Worm (Caenorhabditis elegans) whole organism, young adult: Measurements from ENCODE around the gene sre-8.

Source experiments
- B0261.1 ChIP-seq: sonication (generic microtip); optimal IDR thresholded peaks from 2 replicates; lab custom pipeline; 2016; ENCODE audit warnings: mild to moderate bottlenecking, missing genetic modification characterization, moderate library complexity, missing compliant biosample characterization
- C17E4.6 ChIP-seq: fragments of 200-800 bp; sonication (Bioruptor generic); IDR thresholded peaks from 2 replicates; pipeline ENCODE4 v1.3.6; 2022; ENCODE audit warnings: missing genetic modification reagents, missing genetic modification characterization, missing compliant biosample characterization
- D2030.7 ChIP-seq: fragments of 200-800 bp; sonication (Bioruptor generic); IDR thresholded peaks from 2 replicates; pipeline ENCODE4 v1.3.6; 2022; ENCODE audit warnings: missing genetic modification reagents, missing genetic modification characterization, missing compliant biosample characterization
- F33H1.4 ChIP-seq: fragments of 200-800 bp; sonication (Bioruptor generic); IDR thresholded peaks from 2 replicates; pipeline ENCODE4 v1.3.6; 2022; ENCODE audit warnings: missing genetic modification reagents, missing genetic modification characterization, missing compliant biosample characterization
- F39B2.1 ChIP-seq: fragments of 200-800 bp; sonication (Bioruptor generic); IDR thresholded peaks from 2 replicates; pipeline ENCODE4 v1.3.6; 2022; ENCODE audit warnings: missing genetic modification reagents, missing genetic modification characterization, missing compliant biosample characterization
- F49E8.2 ChIP-seq: sonication (generic microtip); optimal IDR thresholded peaks from 3 replicates; lab custom pipeline; 2017; ENCODE audit warnings: missing genetic modification characterization, mild to moderate bottlenecking, missing compliant biosample characterization, antibody characterized with exemption, moderate library complexity; ENCODE audit not compliant: insufficient read depth
- F57A8.1 ChIP-seq: fragments of 200-800 bp; sonication (Bioruptor generic); optimal IDR thresholded peaks from 2 replicates; lab custom pipeline; 2018; ENCODE audit warnings: mild to moderate bottlenecking, missing genetic modification characterization, moderate library complexity, missing compliant biosample characterization
- K11D2.4 ChIP-seq: fragments of 200-800 bp; sonication (Bioruptor generic); IDR thresholded peaks from 2 replicates; pipeline ENCODE4 v1.3.6; 2022; ENCODE audit warnings: missing genetic modification reagents, missing genetic modification characterization, missing compliant biosample characterization
- Y53F4B.3 ChIP-seq: fragments of 200-800 bp; sonication (Bioruptor generic); IDR thresholded peaks from 2 replicates; pipeline ENCODE4 v1.3.6; 2022; ENCODE audit warnings: missing genetic modification reagents, missing genetic modification characterization, missing compliant biosample characterization
- Y53G8AR.9 ChIP-seq: fragments of 200-800 bp; sonication (Bioruptor generic); conservative IDR thresholded peaks from 2 replicates; pipeline ENCODE4 v1.3.6; 2022; ENCODE audit warnings: missing genetic modification reagents, missing genetic modification characterization, missing compliant biosample characterization
- Y56A3A.18 ChIP-seq: fragments of 200-800 bp; sonication (Bioruptor generic); IDR thresholded peaks from 2 replicates; pipeline ENCODE4 v1.3.6; 2022; ENCODE audit warnings: missing genetic modification reagents, missing genetic modification characterization, missing compliant biosample characterization
- Y67H2A.10 ChIP-seq: fragments of 200-800 bp; sonication (Bioruptor generic); conservative IDR thresholded peaks from 2 replicates; pipeline ENCODE4 v1.3.6; 2022; ENCODE audit warnings: missing genetic modification reagents, missing genetic modification characterization, missing compliant biosample characterization
- Y79H2A.3 ChIP-seq: fragments of 200-800 bp; sonication (Bioruptor generic); conservative IDR thresholded peaks from 2 replicates; pipeline ENCODE4 v1.3.6; 2022; ENCODE audit warnings: missing genetic modification reagents, missing genetic modification characterization, missing compliant biosample characterization
- Y95B8A.8 ChIP-seq: fragments of 200-800 bp; sonication (Bioruptor generic); IDR thresholded peaks from 2 replicates; pipeline ENCODE4 v1.3.6; 2022; ENCODE audit warnings: missing genetic modification reagents, missing genetic modification characterization, missing compliant biosample characterization
- aptf-3 ChIP-seq: fragments of 200-800 bp; sonication (Bioruptor generic); IDR thresholded peaks from 2 replicates; pipeline ENCODE4 v1.3.6; 2022; ENCODE audit warnings: missing genetic modification characterization, missing compliant biosample characterization
- attf-3 ChIP-seq: fragments of 200-800 bp; sonication (Bioruptor generic); conservative IDR thresholded peaks from 2 replicates; pipeline ENCODE4 v1.3.6; 2022; ENCODE audit warnings: missing genetic modification reagents, missing genetic modification characterization, missing compliant biosample characterization
- attf-6 ChIP-seq: fragments of 200-800 bp; sonication (Bioruptor generic); IDR thresholded peaks from 2 replicates; pipeline ENCODE4 v1.3.6; 2022; ENCODE audit warnings: missing genetic modification reagents, missing genetic modification characterization, missing compliant biosample characterization
- bed-1 ChIP-seq: fragments of 200-800 bp; sonication (Bioruptor generic); IDR thresholded peaks from 2 replicates; pipeline ENCODE4 v1.3.6; 2022; ENCODE audit warnings: missing genetic modification reagents, missing genetic modification characterization, missing compliant biosample characterization
- bed-2 ChIP-seq: fragments of 200-800 bp; sonication (Bioruptor generic); IDR thresholded peaks from 2 replicates; pipeline ENCODE4 v1.3.6; 2022; ENCODE audit warnings: missing genetic modification reagents, missing genetic modification characterization, missing compliant biosample characterization
- cebp-2 ChIP-seq: fragments of 200-800 bp; sonication (Bioruptor generic); IDR thresholded peaks from 2 replicates; pipeline ENCODE4 v1.3.6; 2022; ENCODE audit warnings: missing genetic modification characterization, missing compliant biosample characterization
- ceh-100 ChIP-seq: fragments of 200-800 bp; sonication (Bioruptor generic); IDR thresholded peaks from 2 replicates; pipeline ENCODE4 v1.3.6; 2022; ENCODE audit warnings: missing genetic modification reagents, missing genetic modification characterization, missing compliant biosample characterization
- ceh-40 ChIP-seq: fragments of 200-800 bp; sonication (Bioruptor generic); IDR thresholded peaks from 2 replicates; pipeline ENCODE4 v1.3.6; 2022; ENCODE audit warnings: missing genetic modification characterization, missing compliant biosample characterization
- ceh-58 ChIP-seq: fragments of 200-800 bp; sonication (Bioruptor generic); IDR thresholded peaks from 2 replicates; pipeline ENCODE4 v1.3.6; 2022; ENCODE audit warnings: missing genetic modification characterization, missing compliant biosample characterization
- egl-18 ChIP-seq: fragments of 200-800 bp; sonication (Bioruptor generic); IDR thresholded peaks from 2 replicates; pipeline ENCODE4 v1.3.6; 2022; ENCODE audit warnings: missing genetic modification reagents, missing genetic modification characterization, missing compliant biosample characterization
- egl-44 ChIP-seq: fragments of 200-800 bp; sonication (Bioruptor generic); IDR thresholded peaks from 2 replicates; pipeline ENCODE4 v1.3.6; 2022; ENCODE audit warnings: missing genetic modification reagents, missing genetic modification characterization, missing compliant biosample characterization
- egrh-3 ChIP-seq: fragments of 200-800 bp; sonication (Bioruptor generic); IDR thresholded peaks from 2 replicates; pipeline ENCODE4 v1.3.6; 2022; ENCODE audit warnings: missing genetic modification reagents, missing genetic modification characterization, missing compliant biosample characterization
- ekl-4 ChIP-seq: fragments of 200-800 bp; sonication (Bioruptor generic); IDR thresholded peaks from 2 replicates; pipeline ENCODE4 v1.3.6; 2022; ENCODE audit warnings: missing genetic modification reagents, missing genetic modification characterization, missing compliant biosample characterization
- hmg-1.2 ChIP-seq: fragments of 200-800 bp; sonication (Bioruptor generic); IDR thresholded peaks from 2 replicates; pipeline ENCODE4 v1.3.6; 2022; ENCODE audit warnings: missing genetic modification reagents, missing genetic modification characterization, missing compliant biosample characterization
- hmg-20 ChIP-seq: fragments of 200-800 bp; sonication (Bioruptor generic); IDR thresholded peaks from 2 replicates; pipeline ENCODE4 v1.3.6; 2022; ENCODE audit warnings: missing genetic modification reagents, missing genetic modification characterization, missing compliant biosample characterization
- lin-26 ChIP-seq: fragments of 200-800 bp; sonication (Bioruptor generic); IDR thresholded peaks from 2 replicates; pipeline ENCODE4 v1.3.6; 2022; ENCODE audit warnings: missing genetic modification reagents, missing genetic modification characterization, missing compliant biosample characterization
- madf-6 ChIP-seq: fragments of 200-800 bp; sonication (Bioruptor generic); IDR thresholded peaks from 2 replicates; pipeline ENCODE4 v1.3.6; 2022; ENCODE audit warnings: missing genetic modification reagents, missing genetic modification characterization, missing compliant biosample characterization
- mcd-1 ChIP-seq: fragments of 200-800 bp; sonication (Bioruptor generic); IDR thresholded peaks from 2 replicates; pipeline ENCODE4 v1.3.6; 2022; ENCODE audit warnings: missing genetic modification reagents, missing genetic modification characterization, missing compliant biosample characterization
- nfya-1 ChIP-seq: sonication (generic microtip); optimal IDR thresholded peaks from 2 replicates; lab custom pipeline; 2017; ENCODE audit warnings: antibody characterized with exemption, missing compliant biosample characterization, missing genetic modification characterization, borderline replicate concordance; ENCODE audit not compliant: insufficient read depth
- nfya-2 ChIP-seq: fragments of 200-800 bp; sonication (Bioruptor generic); IDR thresholded peaks from 2 replicates; pipeline ENCODE4 v1.3.6; 2022; ENCODE audit warnings: missing genetic modification reagents, missing genetic modification characterization, missing compliant biosample characterization
- nhr-120 ChIP-seq: fragments of 200-800 bp; sonication (Bioruptor generic); IDR thresholded peaks from 2 replicates; pipeline ENCODE4 v1.3.6; 2022; ENCODE audit warnings: missing genetic modification characterization, missing compliant biosample characterization
- nhr-80 ChIP-seq: sonication (generic microtip); optimal IDR thresholded peaks from 2 replicates; lab custom pipeline; 2016; ENCODE audit warnings: missing genetic modification characterization, missing compliant biosample characterization
- nhr-90 ChIP-seq: sonication (generic microtip); optimal IDR thresholded peaks from 2 replicates; lab custom pipeline; 2016; ENCODE audit warnings: missing genotype, mild to moderate bottlenecking, missing genetic modification characterization, missing compliant biosample characterization
- pbrm-1 ChIP-seq: fragments of 200-800 bp; sonication (Bioruptor generic); IDR thresholded peaks from 2 replicates; pipeline ENCODE4 v1.3.6; 2022; ENCODE audit warnings: missing genetic modification reagents, missing genetic modification characterization, missing compliant biosample characterization
- rec-8 ChIP-seq, 2 experiments: sonication (generic microtip); optimal IDR thresholded peaks; 2 replicates each; lab custom pipeline; 2016; ENCODE audit warnings: mild to moderate bottlenecking in 2 of 2, missing genetic modification characterization in 2 of 2, missing genetic modification reagents in 2 of 2, missing genotype in 2 of 2, missing biosample characterization in 1 of 2, missing compliant biosample characterization in 1 of 2, moderate library complexity in 1 of 2
- sea-2 ChIP-seq: fragments of 200-800 bp; sonication (Bioruptor generic); IDR thresholded peaks from 2 replicates; pipeline ENCODE4 v1.3.6; 2022; ENCODE audit warnings: missing genetic modification characterization, missing compliant biosample characterization
- tbp1 ChIP-seq: fragments of 200-800 bp; sonication (Bioruptor generic); optimal IDR thresholded peaks from 2 replicates; lab custom pipeline; 2018; ENCODE audit warnings: mild to moderate bottlenecking, missing genetic modification characterization, missing compliant biosample characterization
- ztf-22 ChIP-seq: fragments of 200-800 bp; sonication (Bioruptor generic); optimal IDR thresholded peaks from 2 replicates; lab custom pipeline; 2018; ENCODE audit warnings: mild to moderate bottlenecking, missing genetic modification characterization, moderate library complexity, missing compliant biosample characterization
- ztf-28 ChIP-seq: fragments of 200-800 bp; sonication (Bioruptor generic); IDR thresholded peaks from 2 replicates; pipeline ENCODE4 v1.3.6; 2022; ENCODE audit warnings: missing genetic modification reagents, missing genetic modification characterization, missing compliant biosample characterization

Gene sre-8

ce11 chrV:14231656-14232055 is 25.3 kb upstream of the sre-8 start:
- TF ChIP-seq ztf-28 (GFP tag; lab: Robert Waterston, UW) (no peak), nhr-80 (tag; lab: Kevin White, UChicago) (peak; percentile 22), Y67H2A.10 (GFP tag; lab: Robert Waterston, UW) (no peak), F49E8.2 (tag; lab: Kevin White, UChicago) (no peak)

ce11 chrV:14235942-14236341 is 21.0 kb upstream of the sre-8 start, which contains the start of gene ent-3:
TSS of gene ent-3 (minus strand) at chrV:14236042.
- TF ChIP-seq rec-8 (tag; optimal IDR thresholded peaks at IDR 0.05; lab: Kevin White, UChicago) (no peak), ztf-22 (GFP tag; lab: Kevin White, UChicago) (no peak), nhr-120 (GFP tag; lab: Robert Waterston, UW) (no peak), F57A8.1 (GFP tag; lab: Kevin White, UChicago) (no peak), nfya-2 (no peak), cebp-2 (GFP tag; lab: Robert Waterston, UW) (no peak), egrh-3 (GFP tag; lab: Robert Waterston, UW) (no peak), nfya-1 (tag; lab: Kevin White, UChicago) (no peak), attf-3 (GFP tag; lab: Robert Waterston, UW) (no peak)
- TF ChIP-seq, all 124 proteins: peak for 0

ce11 chrV:14237447-14237846 is 19.5 kb upstream of the sre-8 start:
- peak; percentile 95 for TF ChIP-seq ceh-58
- TF ChIP-seq egl-44 (GFP tag; lab: Robert Waterston, UW) = peak; percentile 91
- TF ChIP-seq Y56A3A.18 (GFP tag; lab: Robert Waterston, UW) = peak; percentile 80
- TF ChIP-seq K11D2.4 = 0 out of 2 replicates have a peak, but pooled peaks have one; percentile 33
- TF ChIP-seq F39B2.1 (GFP tag; lab: Robert Waterston, UW) = peak; percentile 75
- TF ChIP-seq Y79H2A.3 (GFP tag; lab: Robert Waterston, UW) = 0 out of 2 replicates have a peak, but pooled peaks have one; percentile 18
- peak; percentile 94 for TF ChIP-seq D2030.7 (GFP tag; lab: Robert Waterston, UW)
- peak; percentile 57 for TF ChIP-seq F33H1.4 (GFP tag; lab: Robert Waterston, UW)
- peak; percentile 96 for TF ChIP-seq cebp-2 (GFP tag; lab: Robert Waterston, UW)
- 0 out of 2 replicates have a peak, but pooled peaks have one; percentile 21 for TF ChIP-seq C17E4.6 (GFP tag; lab: Robert Waterston, UW)
- 0 out of 2 replicates have a peak, but pooled peaks have one; percentile 78 for TF ChIP-seq bed-1 (GFP tag; lab: Robert Waterston, UW)
- peak; percentile 60; the same call in 1 of the 2 replicates for TF ChIP-seq hmg-20 (GFP tag; lab: Robert Waterston, UW)
- TF ChIP-seq lin-26 (GFP tag; lab: Robert Waterston, UW) = peak; percentile 99
- TF ChIP-seq attf-3 (GFP tag; lab: Robert Waterston, UW) = 0 out of 2 replicates have a peak, but pooled peaks have one; percentile 35
- peak; percentile 46 for TF ChIP-seq egrh-3 (GFP tag; lab: Robert Waterston, UW)
- TF ChIP-seq ceh-40 = peak; percentile 68; the same call in 1 of the 2 replicates
- 0 out of 2 replicates have a peak, but pooled peaks have one; percentile 18 for TF ChIP-seq Y53F4B.3 (GFP tag; lab: Robert Waterston, UW)
- peak; percentile 31 for TF ChIP-seq nhr-90 (tag; lab: Kevin White, UChicago)
- TF ChIP-seq attf-6 (GFP tag; lab: Robert Waterston, UW) = peak; percentile 87
- peak; percentile 64; the same call in 1 of the 2 replicates for TF ChIP-seq Y53G8AR.9 (GFP tag; lab: Robert Waterston, UW)
- TF ChIP-seq bed-2 (GFP tag; lab: Robert Waterston, UW) = peak; percentile 85
- TF ChIP-seq sea-2 (GFP tag; lab: Robert Waterston, UW) = peak; percentile 84; the same call in 1 of the 2 replicates
- TF ChIP-seq pbrm-1 (GFP tag; lab: Robert Waterston, UW) = peak; percentile 79
- TF ChIP-seq tbp1 (GFP tag; lab: Kevin White, UChicago) = peak; percentile 81
- TF ChIP-seq Y95B8A.8 (GFP tag; lab: Robert Waterston, UW) = peak; percentile 68; the same call in 1 of the 2 replicates
- TF ChIP-seq egl-18 (GFP tag; lab: Robert Waterston, UW) = 0 out of 2 replicates have a peak, but pooled peaks have one; percentile 14
- TF ChIP-seq ceh-100 = peak; percentile 67; the same call in 1 of the 2 replicates
- TF ChIP-seq ekl-4 = peak; percentile 78
- TF ChIP-seq aptf-3 = peak; percentile 90
- 0 out of 2 replicates have a peak, but pooled peaks have one; percentile 9 for TF ChIP-seq Y67H2A.10 (GFP tag; lab: Robert Waterston, UW)
- TF ChIP-seq B0261.1 = peak; percentile 52
- TF ChIP-seq hmg-1.2 = peak; percentile 72
- peak; percentile 71 for TF ChIP-seq madf-6
- peak; percentile 61 for TF ChIP-seq mcd-1 (GFP tag; lab: Robert Waterston, UW)
